Fruit fly (Drosophila melanogaster) whole organism, adult: ENCODE measurements around the gene CG33510.

Source experiments
- CG11617 ChIP-seq: fragments of 200-800 bp; sonication (Bioruptor generic); optimal IDR thresholded peaks from 2 replicates; lab custom pipeline; 2017; ENCODE audit warnings: mild to moderate bottlenecking, missing biosample characterization, missing genetic modification reagents, missing genetic modification characterization
- CG12768 ChIP-seq: fragments of 200-800 bp; sonication (Bioruptor generic); optimal IDR thresholded peaks from 2 replicates; lab custom pipeline; 2017; ENCODE audit warnings: missing biosample characterization, missing genetic modification characterization, mild to moderate bottlenecking, moderate library complexity, missing genetic modification reagents
- CG33017 ChIP-seq: fragments of 200-800 bp; sonication (Bioruptor generic); optimal IDR thresholded peaks from 2 replicates; lab custom pipeline; 2018; ENCODE audit warnings: missing biosample characterization, mild to moderate bottlenecking, missing genetic modification characterization, moderate library complexity
- CG5204 ChIP-seq: fragments of 200-800 bp; sonication (Bioruptor generic); optimal IDR thresholded peaks from 2 replicates; lab custom pipeline; 2016; ENCODE audit warnings: missing biosample characterization, missing genetic modification characterization
- Crg-1 ChIP-seq: fragments of 200-800 bp; sonication (Bioruptor generic); optimal IDR thresholded peaks from 2 replicates; lab custom pipeline; 2016; ENCODE audit warnings: missing biosample characterization, missing genetic modification characterization
- Hr96 ChIP-seq: fragments of 200-800 bp; sonication (Bioruptor generic); optimal IDR thresholded peaks from 2 replicates; lab custom pipeline; 2016; ENCODE audit warnings: missing biosample characterization, missing genetic modification characterization
- Mnt ChIP-seq: fragments of 200-800 bp; sonication (Bioruptor generic); optimal IDR thresholded peaks from 2 replicates; lab custom pipeline; 2016; ENCODE audit warnings: missing biosample characterization, mild to moderate bottlenecking, missing genetic modification characterization
- bab1 ChIP-seq: fragments of 200-800 bp; sonication (Bioruptor generic); optimal IDR thresholded peaks from 3 replicates; lab custom pipeline; 2019; ENCODE audit warnings: missing biosample characterization, mild to moderate bottlenecking, missing genetic modification characterization, moderate library complexity
- ovo ChIP-seq: fragments of 200-800 bp; sonication (Bioruptor generic); optimal IDR thresholded peaks from 2 replicates; lab custom pipeline; 2016; ENCODE audit warnings: missing biosample characterization, missing genetic modification characterization

DNA sequence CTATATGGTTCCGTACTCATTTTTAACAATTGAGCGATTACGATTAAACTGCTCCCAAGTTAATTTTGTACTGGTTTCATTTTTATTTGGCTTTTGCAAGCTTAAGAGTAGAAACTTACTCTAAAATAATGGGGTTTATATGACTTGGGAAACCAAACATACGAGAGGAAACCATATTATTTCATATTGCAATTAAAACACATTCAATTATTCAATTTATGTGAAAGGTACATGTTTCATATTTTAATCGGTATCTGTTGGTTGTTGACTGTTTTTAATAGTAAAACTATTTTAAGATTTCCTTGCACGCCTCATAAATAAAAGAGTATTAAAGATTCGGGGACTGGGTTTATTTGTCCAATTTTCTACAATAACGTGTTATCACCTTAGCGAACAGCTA lies at the start of gene CG33510:
- TF ChIP-seq CG33017 (no peak), ovo (GFP tag; lab: Kevin White, UChicago) (no peak), Hr96 (no peak), Mnt (GFP tag; lab: Kevin White, UChicago) (no peak), CG12768 (GFP tag; lab: Kevin White, UChicago) (no peak), CG11617 (GFP tag; lab: Kevin White, UChicago) (peak; percentile 24), CG5204 (GFP tag; lab: Kevin White, UChicago) (no peak), bab1 (GFP tag; lab: Kevin White, UChicago) (no peak), Crg-1 (GFP tag; lab: Kevin White, UChicago) (no peak)
